Fruit fly (Drosophila melanogaster) whole organism, prepupa: ENCODE results near the gene CG4829.
A peak's percentile ranks its signal among the peaks of the same experiment; 100 is the strongest.

Experiments
- Hr39 ChIP-seq: fragments of 200-800 bp; sonication (Bioruptor generic); optimal IDR thresholded peaks from 2 replicates; lab custom pipeline; 2016; ENCODE audit warnings: missing biosample characterization, missing genetic modification characterization
- OdsH ChIP-seq: fragments of 200-800 bp; sonication (Bioruptor generic); optimal IDR thresholded peaks from 3 replicates; lab custom pipeline; 2016; ENCODE audit warnings: missing biosample characterization, missing genetic modification characterization
- cyc ChIP-seq: fragments of 200-800 bp; sonication (Bioruptor generic); optimal IDR thresholded peaks from 3 replicates; lab custom pipeline; 2016; ENCODE audit warnings: missing biosample characterization, missing genetic modification characterization

DNA sequence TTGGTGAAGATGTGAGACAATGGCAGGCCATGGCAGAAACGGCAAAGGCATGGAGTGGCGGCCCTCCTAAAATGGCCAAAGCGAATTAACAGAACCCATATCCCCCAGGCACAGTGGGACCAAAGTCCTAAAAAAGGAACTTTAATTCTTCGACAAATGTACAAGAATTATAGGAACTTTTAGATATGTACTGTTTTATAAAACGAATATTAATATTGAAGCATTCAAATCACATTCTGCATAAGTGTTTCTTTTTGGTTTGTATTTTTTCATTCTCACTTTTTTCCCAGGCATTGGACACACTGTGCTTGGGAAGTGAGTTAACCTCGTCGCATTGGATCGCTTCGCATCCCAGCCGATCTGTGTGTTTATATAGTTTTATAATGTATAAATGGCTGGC, 46.5 kb upstream of the CG4829 start:
- no peak for TF ChIP-seq Hr39 (GFP tag; lab: Kevin White, UChicago)
- TF ChIP-seq cyc (GFP tag; lab: Kevin White, UChicago), result no peak
- peak; percentile 14 for TF ChIP-seq OdsH (GFP tag; lab: Kevin White, UChicago)
